Worm (Caenorhabditis elegans): Measurements from ENCODE around the gene hlh-32.

Gene hlh-32

ce11 chrIV:16168702-16169440 lies 36.6 kb downstream of the hlh-32 start (continued):
- TF ChIP-seq mcd-1 (GFP tag; IDR thresholded peaks at IDR 0.05) = peak; percentile 41; the same call in 1 of the 2 replicates

ce11 chrIV:16169443-16170105 lies 37.3 kb downstream of the hlh-32 start:
- no peak for TF ChIP-seq let-526 (GFP tag; IDR thresholded peaks at IDR 0.05)
- no peak for TF ChIP-seq T07F8.4 (tag; optimal IDR thresholded peaks at IDR 0.05)
- no peak for TF ChIP-seq pbrm-1 (GFP tag; IDR thresholded peaks at IDR 0.05)
- TF ChIP-seq fkh-3 (tag; optimal IDR thresholded peaks at IDR 0.05) = no peak
- TF ChIP-seq nhr-179 (tag; optimal IDR thresholded peaks at IDR 0.05) = no peak
- TF ChIP-seq mcd-1 (GFP tag; IDR thresholded peaks at IDR 0.05) = no peak
- no peak for TF ChIP-seq F39B2.1 (GFP tag; IDR thresholded peaks at IDR 0.05)
- TF ChIP-seq F22D6.2 (tag; optimal IDR thresholded peaks at IDR 0.05) = no peak
- TF ChIP-seq ceh-27 (GFP tag; optimal IDR thresholded peaks at IDR 0.05) = no peak
- TF ChIP-seq ceh-91 (GFP tag; IDR thresholded peaks at IDR 0.05) = no peak
- peak; percentile 20 for TF ChIP-seq repo-1 (tag; optimal IDR thresholded peaks at IDR 0.05)
- TF ChIP-seq dpff-1 (tag; optimal IDR thresholded peaks at IDR 0.05) = no peak
- no peak for TF ChIP-seq T26A5.8 (tag; optimal IDR thresholded peaks at IDR 0.05)
- TF ChIP-seq Y67H2A.10 (GFP tag; conservative IDR thresholded peaks at IDR 0.05) = no peak
- no peak for TF ChIP-seq nhr-27 (tag; optimal IDR thresholded peaks at IDR 0.05)
- no peak for TF ChIP-seq somi-1 (GFP tag; optimal IDR thresholded peaks at IDR 0.05)
- TF ChIP-seq Y53G8AR.9 (GFP tag; conservative IDR thresholded peaks at IDR 0.05) = peak; percentile 58
- TF ChIP-seq lsl-1 (GFP tag; optimal IDR thresholded peaks at IDR 0.05) = no peak
- TF ChIP-seq ztf-28 (GFP tag; IDR thresholded peaks at IDR 0.05) = no peak
- no peak for TF ChIP-seq efl-1 (GFP tag; optimal IDR thresholded peaks at IDR 0.05)
- no peak for TF ChIP-seq F49E8.2 (tag; optimal IDR thresholded peaks at IDR 0.05; ENCODE audit: insufficient read depth)
- TF ChIP-seq pha-4 (tag; optimal IDR thresholded peaks at IDR 0.05) = no peak
- no peak for TF ChIP-seq egl-44 (GFP tag; IDR thresholded peaks at IDR 0.05)
- TF ChIP-seq hlh-12 (tag; optimal IDR thresholded peaks at IDR 0.05) = no peak
- no peak for TF ChIP-seq F52B5.7 (tag; optimal IDR thresholded peaks at IDR 0.05)
- no peak for TF ChIP-seq ama-1 (optimal IDR thresholded peaks at IDR 0.05)
- no peak for TF ChIP-seq ama-1 (GFP tag; optimal IDR thresholded peaks at IDR 0.05)
- no peak for TF ChIP-seq attf-6 (GFP tag; IDR thresholded peaks at IDR 0.05)
- TF ChIP-seq sea-2 (GFP tag; IDR thresholded peaks at IDR 0.05) = no peak
- TF ChIP-seq K12H6.12 (tag; optimal IDR thresholded peaks at IDR 0.05) = no peak
- TF ChIP-seq lin-26 (GFP tag; IDR thresholded peaks at IDR 0.05) = no peak; the same call in 1 of the 2 replicates
- TF ChIP-seq madf-6 (GFP tag; IDR thresholded peaks at IDR 0.05) = no peak
- no peak for TF ChIP-seq lag-1 (GFP tag; IDR thresholded peaks at IDR 0.05)
- TF ChIP-seq B0261.1 (tag; optimal IDR thresholded peaks at IDR 0.05) = no peak
- no peak for TF ChIP-seq Y79H2A.3 (GFP tag; conservative IDR thresholded peaks at IDR 0.05)
- TF ChIP-seq nfyb-1 (GFP tag; IDR thresholded peaks at IDR 0.05) = no peak
- no peak for TF ChIP-seq lir-1 (GFP tag; conservative IDR thresholded peaks at IDR 0.05)
- no peak for TF ChIP-seq tbx-9 (tag; optimal IDR thresholded peaks at IDR 0.05; ENCODE audit: borderline replicate concordance)
- no peak for TF ChIP-seq snpc-4 (GFP tag; optimal IDR thresholded peaks at IDR 0.05)
- peak in 2 of 4 experiments; percentile 19 to 67 for TF ChIP-seq snpc-4 (tag; optimal IDR thresholded peaks at IDR 0.05)
- TF ChIP-seq ceh-100 (GFP tag; IDR thresholded peaks at IDR 0.05) = no peak
- no peak for TF ChIP-seq sptf-2 (GFP tag; optimal IDR thresholded peaks at IDR 0.05)
- no peak for TF ChIP-seq dpl-1 (GFP tag; optimal IDR thresholded peaks at IDR 0.05)
- peak; percentile 15 for TF ChIP-seq ets-4 (GFP tag; optimal IDR thresholded peaks at IDR 0.05)
- TF ChIP-seq nfya-1 (tag; optimal IDR thresholded peaks at IDR 0.05; ENCODE audit: borderline replicate concordance, insufficient read depth) = no peak
- no peak for TF ChIP-seq F10E7.11 (tag; optimal IDR thresholded peaks at IDR 0.05)

All from whole organism, young adult.